Worm (Caenorhabditis elegans) whole organism, L4 larva: ENCODE measurements around the gene C03G6.6.

Experiments
- F26F4.8 ChIP-seq: fragments of 200-800 bp; sonication (Bioruptor generic); conservative IDR thresholded peaks from 2 replicates; pipeline ENCODE4 v1.3.6; 2022; ENCODE audit warnings: missing genetic modification characterization, missing compliant biosample characterization
- F37D6.2 ChIP-seq: sonication (generic microtip); optimal IDR thresholded peaks from 2 replicates; lab custom pipeline; 2016; ENCODE audit warnings: mild to moderate bottlenecking, missing genetic modification characterization, missing compliant biosample characterization
- T20F7.1 ChIP-seq: fragments of 200-800 bp; sonication (Bioruptor generic); optimal IDR thresholded peaks from 2 replicates; lab custom pipeline; 2018; ENCODE audit warnings: mild to moderate bottlenecking, missing genetic modification characterization, missing compliant biosample characterization
- T26A8.4 ChIP-seq: fragments of 200-800 bp; sonication (Bioruptor generic); IDR thresholded peaks from 2 replicates; pipeline ENCODE4 v1.3.6; 2022; ENCODE audit warnings: missing genetic modification characterization, missing compliant biosample characterization
- Y48G9A.11 ChIP-seq: fragments of 200-800 bp; sonication (Bioruptor generic); IDR thresholded peaks from 2 replicates; pipeline ENCODE4 v1.3.6; 2022; ENCODE audit warnings: missing genetic modification reagents, missing genetic modification characterization, missing compliant biosample characterization
- ZK337.2 ChIP-seq: fragments of 200-800 bp; sonication (Bioruptor generic); IDR thresholded peaks from 2 replicates; pipeline ENCODE4 v1.3.6; 2022; ENCODE audit warnings: missing genetic modification reagents, missing genetic modification characterization, missing compliant biosample characterization
- ama-1 ChIP-seq: fragments of 150-350 bp; optimal IDR thresholded peaks from 2 replicates; lab custom pipeline; 2014; ENCODE audit warnings: inconsistent platforms, mixed read lengths
- cey-2 ChIP-seq: sonication (generic microtip); optimal IDR thresholded peaks from 3 replicates; lab custom pipeline; 2017; ENCODE audit warnings: missing genetic modification characterization, mild to moderate bottlenecking, missing compliant biosample characterization, antibody characterized with exemption, borderline replicate concordance; ENCODE audit not compliant: insufficient read depth
- daf-16 ChIP-seq, 3 experiments: sonication (generic microtip); optimal IDR thresholded peaks; 2 replicates each; lab custom pipeline; 2016 to 2017; ENCODE audit warnings: missing genetic modification characterization in 3 of 3, missing genetic modification reagents in 3 of 3, mild to moderate bottlenecking in 2 of 3, missing compliant biosample characterization in 2 of 3, missing biosample characterization in 1 of 3, moderate library complexity in 1 of 3
- daf-19 ChIP-seq: fragments of 200-800 bp; sonication (Bioruptor generic); conservative IDR thresholded peaks from 2 replicates; pipeline ENCODE4 v1.3.6; 2022; ENCODE audit warnings: missing genetic modification characterization, missing compliant biosample characterization
- dmd-6 ChIP-seq: fragments of 200-800 bp; sonication (Bioruptor generic); IDR thresholded peaks from 2 replicates; pipeline ENCODE4 v1.3.6; 2022; ENCODE audit warnings: missing genetic modification reagents, missing genetic modification characterization, missing compliant biosample characterization
- dmd-9 ChIP-seq: fragments of 200-800 bp; sonication (Bioruptor generic); IDR thresholded peaks from 2 replicates; pipeline ENCODE4 v1.3.6; 2022; ENCODE audit warnings: missing genetic modification reagents, missing genetic modification characterization, missing compliant biosample characterization
- dve-1 ChIP-seq: sonication (generic microtip); optimal IDR thresholded peaks from 2 replicates; lab custom pipeline; 2017; ENCODE audit warnings: antibody characterized with exemption, mild to moderate bottlenecking, missing genetic modification characterization, missing compliant biosample characterization; ENCODE audit not compliant: insufficient read depth
- egl-27 ChIP-seq: sonication (generic microtip); optimal IDR thresholded peaks from 3 replicates; lab custom pipeline; 2017; ENCODE audit warnings: missing biosample characterization, missing genetic modification reagents, missing genetic modification characterization
- fkh-10 ChIP-seq: fragments of 150-350 bp; optimal IDR thresholded peaks from 2 replicates; lab custom pipeline; 2014; ENCODE audit warnings: missing biosample characterization, missing genetic modification reagents, missing genetic modification characterization
- hlh-11 ChIP-seq: fragments of 200-800 bp; sonication (Bioruptor generic); optimal IDR thresholded peaks from 2 replicates; lab custom pipeline; 2018; ENCODE audit warnings: mild to moderate bottlenecking, missing genetic modification characterization, missing compliant biosample characterization
- hmg-1.1 ChIP-seq: fragments of 200-800 bp; sonication (Bioruptor generic); IDR thresholded peaks from 2 replicates; pipeline ENCODE4 v1.3.6; 2022; ENCODE audit warnings: missing genetic modification reagents, missing genetic modification characterization, missing compliant biosample characterization
- lin-1 ChIP-seq: fragments of 200-800 bp; sonication (Bioruptor generic); IDR thresholded peaks from 2 replicates; pipeline ENCODE4 v1.3.6; 2022; ENCODE audit warnings: missing genetic modification reagents, missing genetic modification characterization, missing compliant biosample characterization
- lin-13 ChIP-seq: fragments of 150-350 bp; optimal IDR thresholded peaks from 2 replicates; lab custom pipeline; 2014; ENCODE audit warnings: missing biosample characterization, missing genetic modification reagents, missing genetic modification characterization
- lin-38 ChIP-seq: fragments of 200-800 bp; sonication (Bioruptor generic); IDR thresholded peaks from 2 replicates; pipeline ENCODE4 v1.3.6; 2022; ENCODE audit warnings: missing genetic modification reagents, missing genetic modification characterization, missing compliant biosample characterization
- madf-5 ChIP-seq, 2 experiments: fragments of 200-800 bp; sonication (Bioruptor generic); IDR thresholded peaks; 2 replicates each; pipeline ENCODE4 v1.3.6; 2022; ENCODE audit warnings: missing compliant biosample characterization in 2 of 2, missing genetic modification characterization in 2 of 2
- madf-9 ChIP-seq: fragments of 200-800 bp; sonication (Bioruptor generic); conservative IDR thresholded peaks from 2 replicates; pipeline ENCODE4 v1.3.6; 2022; ENCODE audit warnings: missing genetic modification reagents, missing genetic modification characterization, missing compliant biosample characterization
- mdt-29 ChIP-seq: fragments of 200-800 bp; sonication (Bioruptor generic); IDR thresholded peaks from 2 replicates; pipeline ENCODE4 v1.3.6; 2022; ENCODE audit warnings: missing genetic modification reagents, missing genetic modification characterization, missing compliant biosample characterization
- mes-2 ChIP-seq: sonication (generic microtip); optimal IDR thresholded peaks from 2 replicates; lab custom pipeline; 2016; ENCODE audit warnings: missing genotype, mild to moderate bottlenecking, missing genetic modification characterization, missing compliant biosample characterization; ENCODE audit not compliant: poor library complexity, severe bottlenecking
- nhr-11 ChIP-seq: fragments of 150-350 bp; optimal IDR thresholded peaks from 2 replicates; lab custom pipeline; 2014; ENCODE audit warnings: missing biosample characterization, missing genetic modification characterization
- nhr-237 ChIP-seq: sonication (generic microtip); optimal IDR thresholded peaks from 2 replicates; lab custom pipeline; 2017; ENCODE audit warnings: missing biosample characterization, missing genetic modification characterization
- nhr-28 ChIP-seq: fragments of 150-350 bp; optimal IDR thresholded peaks from 2 replicates; lab custom pipeline; 2014; ENCODE audit warnings: missing biosample characterization, missing genetic modification characterization
- nhr-42 ChIP-seq: fragments of 200-800 bp; sonication (Bioruptor generic); IDR thresholded peaks from 2 replicates; pipeline ENCODE4 v1.3.6; 2022; ENCODE audit warnings: missing genetic modification characterization, missing compliant biosample characterization
- nhr-6 ChIP-seq: fragments of 150-350 bp; optimal IDR thresholded peaks from 2 replicates; lab custom pipeline; 2014; ENCODE audit warnings: missing biosample characterization, missing genetic modification characterization
- pqm-1 ChIP-seq: sonication (generic microtip); optimal IDR thresholded peaks from 2 replicates; lab custom pipeline; 2017; ENCODE audit warnings: missing biosample characterization, missing genetic modification characterization
- rbr-2 ChIP-seq: sonication (generic microtip); optimal IDR thresholded peaks from 2 replicates; lab custom pipeline; 2016; ENCODE audit warnings: missing genotype, missing genetic modification characterization, missing compliant biosample characterization
- set-16 ChIP-seq: fragments of 200-800 bp; sonication (Bioruptor generic); IDR thresholded peaks from 2 replicates; pipeline ENCODE4 v1.3.6; 2022; ENCODE audit warnings: missing genetic modification reagents, missing genetic modification characterization, missing compliant biosample characterization
- snpc-1.2 ChIP-seq: fragments of 200-800 bp; sonication (Bioruptor generic); IDR thresholded peaks from 2 replicates; pipeline ENCODE4 v1.3.6; 2022; ENCODE audit warnings: missing genetic modification reagents, missing genetic modification characterization, missing compliant biosample characterization
- snpc-4 ChIP-seq: fragments of 150-350 bp; optimal IDR thresholded peaks from 2 replicates; lab custom pipeline; 2014; ENCODE audit warnings: missing biosample characterization, missing genetic modification characterization
- spr-1 ChIP-seq: sonication (generic microtip); optimal IDR thresholded peaks from 2 replicates; lab custom pipeline; 2016; ENCODE audit warnings: mild to moderate bottlenecking, missing genetic modification characterization, missing compliant biosample characterization
- unc-39 ChIP-seq: sonication (generic microtip); optimal IDR thresholded peaks from 2 replicates; lab custom pipeline; 2017; ENCODE audit warnings: missing biosample characterization, missing genetic modification characterization
- unc-62 ChIP-seq, 3 experiments: fragments of 150-350 bp in 1 of 3; sonication (generic microtip); optimal IDR thresholded peaks in 2 of 3; peaks in 1 of 3; 1 replicate in 1 of 3; 2 replicates in 2 of 3; lab custom pipeline; 2014 to 2017; ENCODE audit warnings: missing biosample characterization in 3 of 3, missing genetic modification characterization in 3 of 3, missing genetic modification reagents in 3 of 3, missing genotype in 1 of 3
- zag-1 ChIP-seq: fragments of 150-350 bp; optimal IDR thresholded peaks from 2 replicates; lab custom pipeline; 2014; ENCODE audit warnings: missing biosample characterization, missing genetic modification characterization

Gene C03G6.6

ce11 chrV:7389771-7390170 lies 32.5 kb downstream of the C03G6.6 start, which contains the start of gene C02H6.1:
Gene C02H6.1 (minus strand): TSS chrV:7389871.
- no peak for TF ChIP-seq snpc-1.2 (GFP tag; lab: Robert Waterston, UW)
- no peak for TF ChIP-seq nhr-237
- no peak for TF ChIP-seq lin-1 (GFP tag; lab: Robert Waterston, UW)
- no peak for TF ChIP-seq lin-38 (GFP tag; lab: Robert Waterston, UW)
- no peak for TF ChIP-seq mes-2
- TF ChIP-seq fkh-10: no peak
- no peak for TF ChIP-seq rbr-2 (tag; lab: Kevin White, UChicago)
- no peak for TF ChIP-seq nhr-28
- no peak for TF ChIP-seq F26F4.8 (GFP tag; lab: Robert Waterston, UW)
- no peak for TF ChIP-seq mdt-29 (GFP tag; lab: Robert Waterston, UW)
- no peak for TF ChIP-seq F37D6.2 (tag; lab: Kevin White, UChicago)
- no peak for TF ChIP-seq daf-19 (GFP tag; lab: Robert Waterston, UW)
- no peak for TF ChIP-seq lin-13
- TF ChIP-seq egl-27 (tag; lab: Kevin White, UChicago): no peak
- TF ChIP-seq T20F7.1 (GFP tag; lab: Kevin White, UChicago): no peak
- no peak for TF ChIP-seq madf-9
- TF ChIP-seq snpc-4 (tag; lab: Kevin White, UChicago): no peak

- no peak for TF ChIP-seq nhr-6
- TF ChIP-seq pqm-1: peak; percentile 77
- TF ChIP-seq F26F4.8 (GFP tag; lab: Robert Waterston, UW): no peak
- no peak for TF ChIP-seq rbr-2 (tag; lab: Kevin White, UChicago)
- TF ChIP-seq daf-19 (GFP tag; lab: Robert Waterston, UW): no peak
- no peak for TF ChIP-seq spr-1 (tag; lab: Kevin White, UChicago)
- TF ChIP-seq ama-1 (lab: Kevin White, UChicago): no peak
- no peak for TF ChIP-seq ZK337.2 (GFP tag; lab: Robert Waterston, UW)
- TF ChIP-seq T26A8.4 (GFP tag; lab: Robert Waterston, UW): no peak
- TF ChIP-seq dve-1 (tag; lab: Kevin White, UChicago): peak; percentile 24
- TF ChIP-seq dmd-9: no peak
- TF ChIP-seq nhr-11 (tag; lab: Kevin White, UChicago): no peak
- TF ChIP-seq madf-5 (GFP tag; IDR thresholded peaks at IDR 0.05; lab: Robert Waterston, UW): no peak
- TF ChIP-seq dmd-6 (GFP tag; lab: Robert Waterston, UW): no peak; the same call in 1 of the 2 replicates
- no peak for TF ChIP-seq cey-2 (tag; lab: Kevin White, UChicago)
- TF ChIP-seq unc-39 (tag; lab: Kevin White, UChicago): no peak
- no peak for TF ChIP-seq daf-16 (GFP tag; optimal IDR thresholded peaks at IDR 0.05; lab: Kevin White, UChicago)
- TF ChIP-seq daf-16 (tag; optimal IDR thresholded peaks at IDR 0.05; lab: Kevin White, UChicago): peak; percentile 59
- peak; percentile 26 for TF ChIP-seq nhr-28
- no peak for TF ChIP-seq lin-38 (GFP tag; lab: Robert Waterston, UW)
These were observed 34.7 kb downstream of the C03G6.6 start, which contains the start of gene fbxa-105 for ce11 chrV:7391933-7392332. Gene fbxa-105 (minus strand): TSS chrV:7392029.

- TF ChIP-seq zag-1 (no peak), hmg-1.1 (GFP tag; lab: Robert Waterston, UW) (no peak), unc-62 (GFP tag; optimal IDR thresholded peaks at IDR 0.05 in 1 of 2; lab: Kevin White, UChicago) (peak in 1 of 2 experiments; percentile 2), unc-62 (tag; optimal IDR thresholded peaks at IDR 0.05; lab: Kevin White, UChicago) (no peak), nhr-42 (no peak)
These were observed 38.1 kb downstream of the C03G6.6 start, which contains the start of gene srx-9 for ce11 chrV:7395359-7395758. Gene srx-9 (minus strand): TSS chrV:7395459.

DNA sequence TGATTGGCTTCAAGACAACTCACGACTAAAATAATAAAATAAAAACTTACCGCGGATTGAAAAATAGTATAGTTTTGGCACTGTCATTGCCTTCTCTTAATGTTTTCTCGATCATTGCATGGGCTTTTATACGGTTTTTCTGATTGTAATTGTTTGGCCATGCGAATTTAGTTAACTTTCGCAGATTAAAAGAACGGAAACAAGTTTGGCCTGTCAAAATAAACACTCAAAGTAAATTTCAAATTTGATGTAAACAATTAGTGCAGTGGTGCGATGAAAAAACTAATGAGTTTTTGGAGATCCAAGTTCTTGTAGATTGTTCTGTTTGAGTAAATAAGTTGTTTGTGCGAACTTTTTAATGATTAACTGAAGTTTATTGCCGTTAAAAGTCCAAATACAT lies 42.0 kb downstream of the C03G6.6 start, which contains the start of gene gst-41:
TSS of gene gst-41 (minus strand) at position 101 of the 400 bp plus-strand sequence.
- TF ChIP-seq T26A8.4 (GFP tag; lab: Robert Waterston, UW) (no peak), spr-1 (tag; lab: Kevin White, UChicago) (no peak), lin-38 (GFP tag; lab: Robert Waterston, UW) (no peak), Y48G9A.11 (GFP tag; lab: Robert Waterston, UW) (no peak), hlh-11 (tag; lab: Kevin White, UChicago) (no peak), set-16 (GFP tag; lab: Robert Waterston, UW) (no peak)
